Fruit fly (Drosophila melanogaster) whole organism, embryonic: ENCODE data around the gene Polr1D.

ENCODE experiments used
- ATbp ChIP-seq: fragments of 200-800 bp; sonication (Bioruptor generic); optimal IDR thresholded peaks from 2 replicates; lab custom pipeline; 2017; ENCODE audit warnings: missing biosample characterization, mild to moderate bottlenecking, missing genetic modification characterization, missing genetic modification reagents
- Aef1 ChIP-seq: fragments of 200-800 bp; sonication (Bioruptor generic); IDR thresholded peaks from 3 replicates; pipeline ENCODE4 v1.3.6; 2022; ENCODE audit warnings: missing biosample characterization, missing genetic modification characterization
- Asciz ChIP-seq: fragments of 200-800 bp; sonication (Bioruptor generic); optimal IDR thresholded peaks from 2 replicates; lab custom pipeline; 2017; ENCODE audit warnings: missing biosample characterization, mild to moderate bottlenecking, missing genetic modification characterization, missing genetic modification reagents
- CG1024 ChIP-seq: fragments of 200-800 bp; sonication (Bioruptor generic); IDR thresholded peaks from 2 replicates; pipeline ENCODE4 v1.3.6; 2022; ENCODE audit warnings: missing biosample characterization, missing genetic modification characterization
- CG10321 ChIP-seq: fragments of 200-800 bp; sonication (Bioruptor generic); IDR thresholded peaks from 2 replicates; pipeline ENCODE4 v1.3.6; 2022; ENCODE audit warnings: missing biosample characterization, missing genetic modification characterization
- CG12071 ChIP-seq: fragments of 200-800 bp; sonication (Bioruptor generic); optimal IDR thresholded peaks from 3 replicates; lab custom pipeline; 2018; ENCODE audit warnings: missing biosample characterization, mild to moderate bottlenecking, missing genetic modification characterization
- CG13775 ChIP-seq: fragments of 200-800 bp; sonication (Bioruptor generic); optimal IDR thresholded peaks from 3 replicates; lab custom pipeline; 2017; ENCODE audit warnings: missing biosample characterization, mild to moderate bottlenecking, missing genetic modification characterization
- CG13894 ChIP-seq: fragments of 200-800 bp; sonication (Bioruptor generic); optimal IDR thresholded peaks from 3 replicates; lab custom pipeline; 2018; ENCODE audit warnings: missing biosample characterization, mild to moderate bottlenecking, missing genetic modification characterization, moderate library complexity
- CG15514 ChIP-seq: fragments of 200-800 bp; sonication (Bioruptor generic); optimal IDR thresholded peaks from 3 replicates; lab custom pipeline; 2017; ENCODE audit warnings: missing biosample characterization, missing genetic modification characterization, mild to moderate bottlenecking, moderate library complexity, missing genetic modification reagents
- CG15601 ChIP-seq: fragments of 200-800 bp; sonication (Bioruptor generic); optimal IDR thresholded peaks from 3 replicates; lab custom pipeline; 2019; ENCODE audit warnings: missing biosample characterization, mild to moderate bottlenecking, missing genetic modification characterization, moderate library complexity
- CG18262 ChIP-seq: fragments of 200-800 bp; optimal IDR thresholded peaks from 3 replicates; lab custom pipeline; 2019; ENCODE audit warnings: missing biosample characterization, mild to moderate bottlenecking, missing genetic modification characterization, moderate library complexity
- CG18476 ChIP-seq: fragments of 200-800 bp; sonication (Bioruptor generic); optimal IDR thresholded peaks from 2 replicates; lab custom pipeline; 2016; ENCODE audit warnings: missing biosample characterization, mild to moderate bottlenecking, missing genetic modification characterization
- CG2678 ChIP-seq: fragments of 200-800 bp; sonication (Bioruptor generic); optimal IDR thresholded peaks from 3 replicates; lab custom pipeline; 2019; ENCODE audit warnings: missing biosample characterization, mild to moderate bottlenecking, missing genetic modification characterization, moderate library complexity
- CG31224 ChIP-seq: fragments of 200-800 bp; sonication (Bioruptor generic); IDR thresholded peaks from 2 replicates; pipeline ENCODE4 v1.3.6; 2022; ENCODE audit warnings: missing biosample characterization, missing genetic modification characterization
- CG3163 ChIP-seq: fragments of 200-800 bp; sonication (Bioruptor generic); optimal IDR thresholded peaks from 3 replicates; lab custom pipeline; 2016; ENCODE audit warnings: missing biosample characterization, missing genetic modification characterization
- CG42726 ChIP-seq: fragments of 200-800 bp; sonication (Bioruptor generic); IDR thresholded peaks from 2 replicates; pipeline ENCODE4 v1.3.6; 2022; ENCODE audit warnings: missing biosample characterization, missing genetic modification characterization; ENCODE audit not compliant: partially characterized antibody
- CG6654 ChIP-seq: fragments of 200-800 bp; sonication (Bioruptor generic); optimal IDR thresholded peaks from 2 replicates; lab custom pipeline; 2017; ENCODE audit warnings: missing biosample characterization, mild to moderate bottlenecking, missing genetic modification characterization
- E2f1 ChIP-seq: fragments of 200-800 bp; sonication (Bioruptor generic); IDR thresholded peaks from 2 replicates; pipeline ENCODE4 v1.3.6; 2022; ENCODE audit warnings: missing biosample characterization, missing genetic modification characterization
- E2f2 ChIP-seq: fragments of 200-800 bp; sonication (Bioruptor generic); IDR thresholded peaks from 2 replicates; pipeline ENCODE4 v1.3.6; 2022; ENCODE audit warnings: missing biosample characterization, missing genetic modification characterization
- Fer3 ChIP-seq: fragments of 200-800 bp; sonication (Bioruptor generic); optimal IDR thresholded peaks from 2 replicates; lab custom pipeline; 2018; ENCODE audit warnings: missing biosample characterization, mild to moderate bottlenecking, missing genetic modification characterization, moderate library complexity
- Hr3 ChIP-seq: fragments of 200-800 bp; sonication (Bioruptor generic); optimal IDR thresholded peaks from 3 replicates; lab custom pipeline; 2016; ENCODE audit warnings: missing biosample characterization, missing genetic modification characterization
- Lpt ChIP-seq: fragments of >200 bp; optimal IDR thresholded peaks from 2 replicates; lab custom pipeline; 2018; ENCODE audit warnings: missing biosample characterization, missing genetic modification characterization
- MTF-1 ChIP-seq: fragments of 200-800 bp; sonication (Bioruptor generic); optimal IDR thresholded peaks from 2 replicates; lab custom pipeline; 2018; ENCODE audit warnings: missing biosample characterization, mild to moderate bottlenecking, missing genetic modification characterization, borderline replicate concordance
- Mes4 ChIP-seq: fragments of 200-800 bp; sonication (Bioruptor generic); optimal IDR thresholded peaks from 2 replicates; lab custom pipeline; 2016; ENCODE audit warnings: missing biosample characterization, missing genetic modification characterization
- Myb ChIP-seq: fragments of 200-800 bp; sonication (Bioruptor generic); optimal IDR thresholded peaks from 2 replicates; lab custom pipeline; 2016; ENCODE audit warnings: missing biosample characterization, missing genetic modification characterization
- Neu2 ChIP-seq: fragments of 200-800 bp; sonication (Bioruptor generic); optimal IDR thresholded peaks from 3 replicates; lab custom pipeline; 2016; ENCODE audit warnings: missing biosample characterization, missing genetic modification characterization, borderline replicate concordance
- Oli ChIP-seq: fragments of 200-800 bp; sonication (Bioruptor generic); optimal IDR thresholded peaks from 2 replicates; lab custom pipeline; 2018; ENCODE audit warnings: missing biosample characterization, mild to moderate bottlenecking, missing genetic modification characterization, moderate library complexity
- bab2 ChIP-seq: fragments of 200-800 bp; sonication (Bioruptor generic); optimal IDR thresholded peaks from 2 replicates; lab custom pipeline; 2016; ENCODE audit warnings: missing biosample characterization, missing genetic modification characterization
- cwo ChIP-seq: fragments of 200-800 bp; sonication (Bioruptor generic); optimal IDR thresholded peaks from 3 replicates; lab custom pipeline; 2017; ENCODE audit warnings: missing biosample characterization, missing genetic modification characterization, mild to moderate bottlenecking, moderate library complexity, missing genetic modification reagents
- da ChIP-seq: fragments of 200-800 bp; sonication (Bioruptor generic); optimal IDR thresholded peaks from 2 replicates; lab custom pipeline; 2016; ENCODE audit warnings: missing biosample characterization, missing genetic modification characterization
- dati ChIP-seq: fragments of 200-800 bp; sonication (Bioruptor generic); IDR thresholded peaks from 2 replicates; pipeline ENCODE4 v1.3.6; 2022; ENCODE audit warnings: missing biosample characterization, missing genetic modification characterization
- dm ChIP-seq: fragments of 200-800 bp; sonication (Bioruptor generic); optimal IDR thresholded peaks from 3 replicates; lab custom pipeline; 2016; ENCODE audit warnings: missing biosample characterization, missing genetic modification characterization
- dpn ChIP-seq, 2 experiments: fragments of 200-800 bp; sonication (Bioruptor generic); optimal IDR thresholded peaks; 3 replicates each; lab custom pipeline; 2016; ENCODE audit warnings: missing biosample characterization in 2 of 2, missing genetic modification characterization in 2 of 2
- eyg ChIP-seq: fragments of 200-800 bp; sonication (Bioruptor generic); optimal IDR thresholded peaks from 3 replicates; lab custom pipeline; 2016; ENCODE audit warnings: missing biosample characterization, missing genetic modification characterization
- fd96Cb ChIP-seq: fragments of 200-800 bp; sonication (Bioruptor generic); optimal IDR thresholded peaks from 2 replicates; lab custom pipeline; 2018; ENCODE audit warnings: missing biosample characterization, mild to moderate bottlenecking, missing genetic modification characterization, moderate library complexity
- gem ChIP-seq: fragments of 200-800 bp; sonication (Bioruptor generic); optimal IDR thresholded peaks from 2 replicates; lab custom pipeline; 2019; ENCODE audit warnings: missing biosample characterization, mild to moderate bottlenecking, missing genetic modification characterization, moderate library complexity
- gsb ChIP-seq: fragments of 200-800 bp; sonication (Bioruptor generic); IDR thresholded peaks from 2 replicates; pipeline ENCODE4 v1.3.6; 2022; ENCODE audit warnings: missing biosample characterization, missing genetic modification characterization
- lola ChIP-seq, 3 experiments: fragments of >200 bp in 2 of 3; fragments of 200-800 bp in 1 of 3; sonication (Bioruptor generic) in 1 of 3; optimal IDR thresholded peaks; 2 replicates each; lab custom pipeline; 2017 to 2019; ENCODE audit warnings: missing biosample characterization in 3 of 3, missing genetic modification characterization in 3 of 3, mild to moderate bottlenecking in 1 of 3, moderate library complexity in 1 of 3
- lov ChIP-seq, 2 experiments: fragments of 200-800 bp in 1 of 2; fragments of >200 bp in 1 of 2; sonication (Bioruptor generic) in 1 of 2; IDR thresholded peaks in 1 of 2; optimal IDR thresholded peaks in 1 of 2; 2 replicates in 1 of 2; 3 replicates in 1 of 2; pipeline versions ENCODE4 v1.3.6 to Lab custom; 2017 to 2022; ENCODE audit warnings: missing biosample characterization in 1 of 2, missing genetic modification characterization in 1 of 2
- nau ChIP-seq: fragments of 200-800 bp; sonication (Bioruptor generic); optimal IDR thresholded peaks from 3 replicates; lab custom pipeline; 2017; ENCODE audit warnings: missing biosample characterization, mild to moderate bottlenecking, missing genetic modification characterization, missing genetic modification reagents
- onecut ChIP-seq: fragments of 200-800 bp; sonication (Bioruptor generic); IDR thresholded peaks from 2 replicates; pipeline ENCODE4 v1.3.6; 2022; ENCODE audit warnings: missing biosample characterization, missing genetic modification characterization
- pan ChIP-seq, 4 experiments: fragments of >200 bp in 3 of 4; fragments of 200-800 bp in 1 of 4; sonication (Bioruptor generic) in 1 of 4; optimal IDR thresholded peaks in 3 of 4; IDR thresholded peaks in 1 of 4; 2 replicates each; pipeline versions ENCODE4 v1.3.6 to Lab custom; 2017 to 2022; ENCODE audit warnings: missing biosample characterization in 2 of 4, missing genetic modification characterization in 2 of 4, mixed read lengths in 1 of 4
- rib ChIP-seq: fragments of 200-800 bp; sonication (Bioruptor generic); IDR thresholded peaks from 2 replicates; pipeline ENCODE4 v1.3.6; 2022; ENCODE audit warnings: missing biosample characterization, missing genetic modification characterization
- row ChIP-seq: fragments of 200-800 bp; sonication (Bioruptor generic); IDR thresholded peaks from 3 replicates; pipeline ENCODE4 v1.3.6; 2022; ENCODE audit warnings: missing biosample characterization, missing genetic modification characterization
- sd ChIP-seq: fragments of 200-800 bp; sonication (Bioruptor generic); optimal IDR thresholded peaks from 3 replicates; lab custom pipeline; 2018; ENCODE audit warnings: missing biosample characterization, mild to moderate bottlenecking, missing genetic modification characterization, moderate library complexity
- seq ChIP-seq: fragments of 200-800 bp; sonication (Bioruptor generic); IDR thresholded peaks from 2 replicates; pipeline ENCODE4 v1.3.6; 2022; ENCODE audit warnings: missing biosample characterization, missing genetic modification characterization
- shn ChIP-seq: fragments of 200-800 bp; sonication (Bioruptor generic); optimal IDR thresholded peaks from 3 replicates; lab custom pipeline; 2016; ENCODE audit warnings: missing biosample characterization, missing genetic modification characterization
- tgo ChIP-seq: fragments of 200-800 bp; sonication (Bioruptor generic); IDR thresholded peaks from 3 replicates; pipeline ENCODE4 v1.3.6; 2022; ENCODE audit warnings: missing biosample characterization, missing genetic modification characterization
- vfl ChIP-seq: fragments of 200-800 bp; sonication (Bioruptor generic); optimal IDR thresholded peaks from 2 replicates; lab custom pipeline; 2016; ENCODE audit warnings: missing biosample characterization, missing genetic modification characterization
- wek ChIP-seq: fragments of 200-800 bp; sonication (Bioruptor generic); optimal IDR thresholded peaks from 3 replicates; lab custom pipeline; 2018; ENCODE audit warnings: missing biosample characterization, mild to moderate bottlenecking, missing genetic modification characterization, moderate library complexity

The Polr1D gene

dm6 chr2L:19154893-19155389 is 19.9 kb upstream of the Polr1D start (continued):
- TF ChIP-seq vfl = no peak
- peak; percentile 34 for TF ChIP-seq sd (tag; lab: Kevin White, UChicago)
- TF ChIP-seq da (GFP tag; lab: Kevin White, UChicago) = peak; percentile 96
- no peak for TF ChIP-seq cwo (GFP tag; lab: Kevin White, UChicago)
- TF ChIP-seq MTF-1 (GFP tag; lab: Kevin White, UChicago) = no peak
- no peak for TF ChIP-seq CG31224 (GFP tag; lab: Robert Waterston, UW)
- TF ChIP-seq nau = no peak
- TF ChIP-seq CG3163 = no peak
- TF ChIP-seq bab2 = no peak
- no peak for TF ChIP-seq dati (GFP tag; lab: Robert Waterston, UW)
- no peak for TF ChIP-seq wek (GFP tag; lab: Kevin White, UChicago)
- TF ChIP-seq CG6654 (GFP tag; lab: Kevin White, UChicago) = no peak
- no peak for TF ChIP-seq tgo (GFP tag; lab: Robert Waterston, UW)
- no peak for TF ChIP-seq E2f2
- TF ChIP-seq CG15601 (tag; lab: Kevin White, UChicago) = peak; percentile 40
- TF ChIP-seq Asciz (GFP tag; lab: Kevin White, UChicago) = no peak
- no peak for TF ChIP-seq shn (GFP tag; lab: Kevin White, UChicago)
- no peak for TF ChIP-seq CG12071 (GFP tag; lab: Kevin White, UChicago)
- TF ChIP-seq CG18262 = no peak
- TF ChIP-seq CG18476 (GFP tag; lab: Kevin White, UChicago) = no peak
- TF ChIP-seq lola (GFP tag; optimal IDR thresholded peaks at IDR 0.05; lab: Kevin White, UChicago) = no peak
- no peak for TF ChIP-seq pan (optimal IDR thresholded peaks at IDR 0.05; lab: Kevin White, UChicago)
- TF ChIP-seq pan (GFP tag; optimal IDR thresholded peaks at IDR 0.05 in 1 of 2, IDR thresholded peaks at IDR 0.05 in 1 of 2) = no peak
- no peak for TF ChIP-seq E2f1 (GFP tag; lab: Robert Waterston, UW)
- TF ChIP-seq CG15514 (GFP tag; lab: Kevin White, UChicago) = no peak
- TF ChIP-seq gsb = no peak
- no peak for TF ChIP-seq ATbp (GFP tag; lab: Kevin White, UChicago)
- no peak for TF ChIP-seq CG1024 (GFP tag; lab: Robert Waterston, UW)
- TF ChIP-seq Myb = no peak
- peak; percentile 70; the same call in 1 of the 2 replicates for TF ChIP-seq CG42726 (GFP tag; lab: Robert Waterston, UW)
- no peak for TF ChIP-seq row (GFP tag; lab: Robert Waterston, UW)
- TF ChIP-seq Oli (tag; lab: Kevin White, UChicago) = no peak
- no peak for TF ChIP-seq seq
- TF ChIP-seq Aef1 = no peak
- no peak for TF ChIP-seq fd96Cb (tag; lab: Kevin White, UChicago)
- TF ChIP-seq rib = peak; percentile 57; the same call in 1 of the 2 replicates
- TF ChIP-seq Fer3 (tag; lab: Kevin White, UChicago) = no peak
- no peak for TF ChIP-seq dpn (GFP tag; optimal IDR thresholded peaks at IDR 0.05; lab: Kevin White, UChicago)
- TF ChIP-seq dm (GFP tag; lab: Kevin White, UChicago) = no peak
- no peak for TF ChIP-seq Neu2
- TF ChIP-seq eyg (GFP tag; lab: Kevin White, UChicago) = no peak
- no peak for TF ChIP-seq lov (optimal IDR thresholded peaks at IDR 0.05; lab: Kevin White, UChicago)
- no peak for TF ChIP-seq lov (GFP tag; IDR thresholded peaks at IDR 0.05; lab: Robert Waterston, UW)
- peak; percentile 8 for TF ChIP-seq Lpt (GFP tag; lab: Kevin White, UChicago)
- TF ChIP-seq Mes4 (GFP tag; lab: Kevin White, UChicago) = no peak
- TF ChIP-seq Hr3 (GFP tag; lab: Kevin White, UChicago) = no peak
- no peak for TF ChIP-seq CG13775 (GFP tag; lab: Kevin White, UChicago)
- peak; percentile 26 for TF ChIP-seq CG13894 (tag; lab: Kevin White, UChicago)
- TF ChIP-seq CG10321 (GFP tag; lab: Robert Waterston, UW) = no peak
- TF ChIP-seq onecut (GFP tag; lab: Robert Waterston, UW) = no peak
- peak; percentile 19 for TF ChIP-seq CG2678 (tag; lab: Kevin White, UChicago)
- no peak for TF ChIP-seq gem
